Worm (Caenorhabditis elegans): ENCODE data around the gene C44B7.11.

C44B7.11 gene

DNA sequence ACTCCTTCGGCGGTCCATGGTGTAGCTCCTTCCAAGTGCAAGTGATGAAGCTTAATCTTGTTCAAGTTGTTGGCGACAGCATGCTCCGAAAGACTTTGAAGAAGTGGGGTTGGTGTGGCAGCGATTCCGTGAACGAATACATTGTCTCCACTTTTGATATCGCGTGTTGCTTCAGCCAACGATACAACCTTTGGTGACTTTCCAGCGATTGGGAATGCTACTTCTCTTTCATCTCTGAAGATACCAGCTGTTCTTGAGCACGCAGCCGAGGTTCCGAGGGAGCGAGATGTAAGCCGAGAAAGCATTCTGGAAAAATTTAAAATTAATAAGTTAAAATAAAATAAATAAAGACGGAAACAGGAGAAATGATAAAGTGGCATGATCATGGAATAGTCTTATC is 7.2 kb downstream of the C44B7.11 start, which contains the start of gene acer-1 (continued):
- TF ChIP-seq egl-27 (tag; optimal IDR thresholded peaks at IDR 0.05) = no peak
- TF ChIP-seq nhr-84 (tag; optimal IDR thresholded peaks at IDR 0.05) = no peak
- no peak for TF ChIP-seq nhr-20 (tag; optimal IDR thresholded peaks at IDR 0.05)
- TF ChIP-seq sptf-1 (tag; optimal IDR thresholded peaks at IDR 0.05) = no peak
- no peak for TF ChIP-seq nhr-47 (tag; optimal IDR thresholded peaks at IDR 0.05)
- no peak for TF ChIP-seq aha-1 (tag; optimal IDR thresholded peaks at IDR 0.05)
- TF ChIP-seq nhr-90 (tag; optimal IDR thresholded peaks at IDR 0.05; ENCODE audit: poor library complexity) = no peak
- no peak for TF ChIP-seq mdl-1 (tag; optimal IDR thresholded peaks at IDR 0.05)
- TF ChIP-seq nhr-85 (tag) = peak; percentile 75
- peak; percentile 28 for TF ChIP-seq rnt-1 (tag; optimal IDR thresholded peaks at IDR 0.05)
- TF ChIP-seq C34B4.2 (tag; optimal IDR thresholded peaks at IDR 0.05) = no peak
- TF ChIP-seq ztf-4 (tag; optimal IDR thresholded peaks at IDR 0.05) = peak; percentile 46
- TF ChIP-seq tlp-1 (tag; optimal IDR thresholded peaks at IDR 0.05) = no peak
- TF ChIP-seq ztf-11 (tag; optimal IDR thresholded peaks at IDR 0.05) = no peak
- TF ChIP-seq pax-3 (tag; optimal IDR thresholded peaks at IDR 0.05) = no peak
- TF ChIP-seq tbx-2 (tag; optimal IDR thresholded peaks at IDR 0.05) = no peak
- no peak for TF ChIP-seq unc-98 (GFP tag; IDR thresholded peaks at IDR 0.05)
- TF ChIP-seq elt-2 (tag; optimal IDR thresholded peaks at IDR 0.05) = no peak
- no peak for TF ChIP-seq C04F5.9 (tag; optimal IDR thresholded peaks at IDR 0.05)
- no peak for TF ChIP-seq ets-5 (GFP tag; IDR thresholded peaks at IDR 0.05)
- no peak for TF ChIP-seq nhr-12 (tag; optimal IDR thresholded peaks at IDR 0.05)
- no peak for TF ChIP-seq lir-3 (tag; optimal IDR thresholded peaks at IDR 0.05; ENCODE audit: poor library complexity)
- TF ChIP-seq lin-15B (tag; optimal IDR thresholded peaks at IDR 0.05) = no peak
- no peak for TF ChIP-seq fkh-10 (GFP tag; optimal IDR thresholded peaks at IDR 0.05)

ce11 chrII:6889580-6889922 is 7.8 kb downstream of the C44B7.11 start:
- TF ChIP-seq nhr-47 (tag; optimal IDR thresholded peaks at IDR 0.05) = peak; percentile 24
- TF ChIP-seq egl-27 (tag; optimal IDR thresholded peaks at IDR 0.05) = no peak
- no peak for TF ChIP-seq lsy-2 (tag; optimal IDR thresholded peaks at IDR 0.05)
- TF ChIP-seq zip-4 (GFP tag; optimal IDR thresholded peaks at IDR 0.05) = peak; percentile 40
- TF ChIP-seq ama-1 (optimal IDR thresholded peaks at IDR 0.05) = peak; percentile 40
- TF ChIP-seq lin-35 (GFP tag; optimal IDR thresholded peaks at IDR 0.05) = peak in 1 of 2 experiments; percentile 35
- TF ChIP-seq nhr-71 (tag; optimal IDR thresholded peaks at IDR 0.05) = peak; percentile 36

DNA sequence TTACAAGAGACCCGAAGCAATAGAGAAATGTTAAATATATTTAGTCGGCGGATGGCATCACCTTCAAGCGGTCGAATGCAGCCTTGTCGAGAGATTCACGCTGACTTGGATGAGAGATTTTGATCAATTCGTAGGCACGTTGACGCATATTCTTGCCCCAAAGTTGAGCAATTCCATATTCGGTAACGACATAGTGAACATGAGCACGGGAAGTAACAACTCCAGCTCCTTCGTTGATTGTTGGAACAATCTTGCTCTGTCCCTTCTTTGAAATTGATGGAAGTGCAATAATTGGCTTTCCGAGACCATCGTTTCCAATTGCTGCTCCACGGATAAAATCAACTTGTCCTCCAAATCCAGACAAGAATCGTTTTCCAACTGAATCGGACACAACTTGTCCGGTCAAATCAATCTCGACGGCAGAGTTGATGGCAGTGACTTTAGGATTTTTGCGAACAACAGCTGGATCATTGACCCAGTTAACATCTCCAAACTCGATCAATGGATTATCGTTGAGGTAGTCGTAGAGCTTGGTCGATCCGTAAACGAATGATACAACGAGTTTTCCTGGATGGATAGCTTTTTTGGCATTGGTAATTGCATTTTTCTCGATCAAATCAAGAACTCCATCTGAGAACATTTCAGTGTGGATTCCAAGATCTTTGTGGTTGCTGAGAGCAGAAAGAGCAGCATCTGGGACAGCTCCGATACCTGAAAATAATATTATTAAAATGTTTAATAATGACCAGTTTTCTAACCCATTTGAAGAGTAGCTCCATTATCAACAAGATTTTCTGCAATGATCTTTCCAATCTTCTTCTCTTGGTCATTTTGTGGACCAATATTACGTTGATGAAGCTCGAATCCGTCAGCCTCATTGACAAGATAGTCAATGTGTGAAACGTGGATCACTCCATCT is 8.4 kb downstream of the C44B7.11 start:
- TF ChIP-seq unc-62 (GFP tag; optimal IDR thresholded peaks at IDR 0.05) (no peak), lin-35 (GFP tag; optimal IDR thresholded peaks at IDR 0.05) (peak in 1 of 2 experiments; percentile 9), unc-98 (GFP tag; IDR thresholded peaks at IDR 0.05) (no peak), elt-3 (tag; optimal IDR thresholded peaks at IDR 0.05) (no peak), hlh-17 (GFP tag; optimal IDR thresholded peaks at IDR 0.05; ENCODE audit: borderline replicate concordance) (no peak), fos-1 (tag; optimal IDR thresholded peaks at IDR 0.05) (no peak), dsc-1 (tag; optimal IDR thresholded peaks at IDR 0.05) (no peak), hlh-4 (tag; optimal IDR thresholded peaks at IDR 0.05) (no peak), fkh-8 (tag; optimal IDR thresholded peaks at IDR 0.05) (no peak), tbx-2 (tag; optimal IDR thresholded peaks at IDR 0.05) (peak; percentile 23), nhr-77 (tag; optimal IDR thresholded peaks at IDR 0.05) (no peak), isw-1 (GFP tag; IDR thresholded peaks at IDR 0.05) (no peak), sup-37 (GFP tag; optimal IDR thresholded peaks at IDR 0.05) (no peak), tlp-1 (tag; optimal IDR thresholded peaks at IDR 0.05) (no peak), zag-1 (tag; optimal IDR thresholded peaks at IDR 0.05) (no peak), nhr-20 (tag; optimal IDR thresholded peaks at IDR 0.05) (peak; percentile 11), ces-1 (GFP tag; optimal IDR thresholded peaks at IDR 0.05) (no peak), alr-1 (tag; optimal IDR thresholded peaks at IDR 0.05; ENCODE audit: borderline replicate concordance) (no peak), lin-15B (tag; optimal IDR thresholded peaks at IDR 0.05) (no peak), nhr-85 (tag) (peak; percentile 72), sptf-1 (tag; optimal IDR thresholded peaks at IDR 0.05) (no peak), pax-3 (tag; optimal IDR thresholded peaks at IDR 0.05) (no peak), ceh-88 (GFP tag; IDR thresholded peaks at IDR 0.05) (no peak), zip-4 (GFP tag; optimal IDR thresholded peaks at IDR 0.05) (no peak), efl-1 (optimal IDR thresholded peaks at IDR 0.05) (no peak), efl-1 (GFP tag; optimal IDR thresholded peaks at IDR 0.05 in 1 of 2) (peak in 1 of 2 experiments; percentile 90), jun-1 (tag; optimal IDR thresholded peaks at IDR 0.05) (no peak), dpl-1 (GFP tag; optimal IDR thresholded peaks at IDR 0.05) (no peak)
